Worm (Caenorhabditis elegans) whole organism, young adult: ENCODE results near the gene hpl-1.

Experiments
- B0019.2 ChIP-seq: fragments of 200-800 bp; sonication (Bioruptor generic); conservative IDR thresholded peaks from 2 replicates; pipeline ENCODE4 v1.3.6; 2022; ENCODE audit warnings: missing genetic modification reagents, missing genetic modification characterization, missing compliant biosample characterization
- B0336.3 ChIP-seq: fragments of 200-800 bp; sonication (Bioruptor generic); IDR thresholded peaks from 2 replicates; pipeline ENCODE4 v1.3.6; 2022; ENCODE audit warnings: missing genetic modification characterization, missing compliant biosample characterization
- F10E7.11 ChIP-seq: sonication (generic microtip); optimal IDR thresholded peaks from 2 replicates; lab custom pipeline; 2017; ENCODE audit warnings: mild to moderate bottlenecking, missing genetic modification characterization, moderate library complexity, missing compliant biosample characterization
- F23B12.7 ChIP-seq: sonication (generic microtip); optimal IDR thresholded peaks from 2 replicates; lab custom pipeline; 2017; ENCODE audit warnings: missing genetic modification characterization, mild to moderate bottlenecking, missing compliant biosample characterization, antibody characterized with exemption, moderate library complexity; ENCODE audit not compliant: insufficient read depth
- F57A8.1 ChIP-seq: fragments of 200-800 bp; sonication (Bioruptor generic); optimal IDR thresholded peaks from 2 replicates; lab custom pipeline; 2018; ENCODE audit warnings: mild to moderate bottlenecking, missing genetic modification characterization, moderate library complexity, missing compliant biosample characterization
- K11D2.4 ChIP-seq: fragments of 200-800 bp; sonication (Bioruptor generic); IDR thresholded peaks from 2 replicates; pipeline ENCODE4 v1.3.6; 2022; ENCODE audit warnings: missing genetic modification reagents, missing genetic modification characterization, missing compliant biosample characterization
- T07F8.4 ChIP-seq: sonication (generic microtip); optimal IDR thresholded peaks from 2 replicates; lab custom pipeline; 2016; ENCODE audit warnings: mild to moderate bottlenecking, missing genetic modification characterization, moderate library complexity, missing compliant biosample characterization
- T26A5.8 ChIP-seq: sonication (generic microtip); optimal IDR thresholded peaks from 2 replicates; lab custom pipeline; 2016; ENCODE audit warnings: missing genetic modification characterization, missing compliant biosample characterization
- Y79H2A.3 ChIP-seq: fragments of 200-800 bp; sonication (Bioruptor generic); conservative IDR thresholded peaks from 2 replicates; pipeline ENCODE4 v1.3.6; 2022; ENCODE audit warnings: missing genetic modification reagents, missing genetic modification characterization, missing compliant biosample characterization
- Y95B8A.8 ChIP-seq: fragments of 200-800 bp; sonication (Bioruptor generic); IDR thresholded peaks from 2 replicates; pipeline ENCODE4 v1.3.6; 2022; ENCODE audit warnings: missing genetic modification reagents, missing genetic modification characterization, missing compliant biosample characterization
- ZK185.1 ChIP-seq: sonication (generic microtip); optimal IDR thresholded peaks from 2 replicates; lab custom pipeline; 2016; ENCODE audit warnings: mild to moderate bottlenecking, missing genetic modification characterization, missing compliant biosample characterization; ENCODE audit not compliant: poor library complexity, severe bottlenecking
- aptf-2 ChIP-seq: fragments of 200-800 bp; sonication (Bioruptor generic); conservative IDR thresholded peaks from 2 replicates; pipeline ENCODE4 v1.3.6; 2022; ENCODE audit warnings: missing genetic modification reagents, missing genetic modification characterization, missing compliant biosample characterization
- atf-7 ChIP-seq: sonication (generic microtip); optimal IDR thresholded peaks from 2 replicates; lab custom pipeline; 2017; ENCODE audit warnings: mild to moderate bottlenecking, missing genetic modification characterization, missing compliant biosample characterization
- attf-6 ChIP-seq: fragments of 200-800 bp; sonication (Bioruptor generic); IDR thresholded peaks from 2 replicates; pipeline ENCODE4 v1.3.6; 2022; ENCODE audit warnings: missing genetic modification reagents, missing genetic modification characterization, missing compliant biosample characterization
- bed-1 ChIP-seq: fragments of 200-800 bp; sonication (Bioruptor generic); IDR thresholded peaks from 2 replicates; pipeline ENCODE4 v1.3.6; 2022; ENCODE audit warnings: missing genetic modification reagents, missing genetic modification characterization, missing compliant biosample characterization
- bed-2 ChIP-seq: fragments of 200-800 bp; sonication (Bioruptor generic); IDR thresholded peaks from 2 replicates; pipeline ENCODE4 v1.3.6; 2022; ENCODE audit warnings: missing genetic modification reagents, missing genetic modification characterization, missing compliant biosample characterization
- cebp-1 ChIP-seq, 2 experiments: fragments of 200-800 bp in 1 of 2; sonication (Bioruptor generic) in 1 of 2; sonication (generic microtip) in 1 of 2; IDR thresholded peaks in 1 of 2; optimal IDR thresholded peaks in 1 of 2; 2 replicates each; pipeline versions ENCODE4 v1.3.6 to Lab custom; 2017 to 2022; ENCODE audit warnings: missing compliant biosample characterization in 2 of 2, missing genetic modification characterization in 2 of 2, mild to moderate bottlenecking in 1 of 2, missing genetic modification reagents in 1 of 2, moderate library complexity in 1 of 2
- die-1 ChIP-seq: sonication (generic microtip); optimal IDR thresholded peaks from 2 replicates; lab custom pipeline; 2016; ENCODE audit warnings: missing genotype, mild to moderate bottlenecking, missing genetic modification characterization, missing compliant biosample characterization
- dox-1 ChIP-seq: fragments of 200-800 bp; sonication (Bioruptor generic); IDR thresholded peaks from 2 replicates; pipeline ENCODE4 v1.3.6; 2022; ENCODE audit warnings: missing genetic modification reagents, missing genetic modification characterization, missing compliant biosample characterization
- egrh-3 ChIP-seq: fragments of 200-800 bp; sonication (Bioruptor generic); IDR thresholded peaks from 2 replicates; pipeline ENCODE4 v1.3.6; 2022; ENCODE audit warnings: missing genetic modification reagents, missing genetic modification characterization, missing compliant biosample characterization
- ekl-4 ChIP-seq: fragments of 200-800 bp; sonication (Bioruptor generic); IDR thresholded peaks from 2 replicates; pipeline ENCODE4 v1.3.6; 2022; ENCODE audit warnings: missing genetic modification reagents, missing genetic modification characterization, missing compliant biosample characterization
- fkh-3 ChIP-seq: sonication (generic microtip); optimal IDR thresholded peaks from 2 replicates; lab custom pipeline; 2016; ENCODE audit warnings: mild to moderate bottlenecking, missing genetic modification characterization, missing compliant biosample characterization
- hsf-1 ChIP-seq: fragments of 200-800 bp; sonication (Bioruptor generic); IDR thresholded peaks from 2 replicates; pipeline ENCODE4 v1.3.6; 2022; ENCODE audit warnings: missing genetic modification reagents, missing genetic modification characterization, missing compliant biosample characterization
- let-526 ChIP-seq: fragments of 200-800 bp; sonication (Bioruptor generic); IDR thresholded peaks from 2 replicates; pipeline ENCODE4 v1.3.6; 2022; ENCODE audit warnings: missing genetic modification reagents, missing genetic modification characterization, missing compliant biosample characterization
- let-607 ChIP-seq, 2 experiments: fragments of 200-800 bp in 1 of 2; sonication (Bioruptor generic) in 1 of 2; sonication (generic microtip) in 1 of 2; optimal IDR thresholded peaks; 2 replicates each; lab custom pipeline; 2016 to 2018; ENCODE audit warnings: mild to moderate bottlenecking in 2 of 2, missing compliant biosample characterization in 2 of 2, missing genetic modification characterization in 2 of 2, moderate library complexity in 2 of 2, missing genotype in 1 of 2
- lin-35 ChIP-seq, 3 experiments: fragments of 150-350 bp in 2 of 3; sonication (generic microtip) in 1 of 3; optimal IDR thresholded peaks; 2 replicates each; lab custom pipeline; 2014 to 2018; ENCODE audit warnings: missing biosample characterization in 3 of 3, missing genetic modification characterization in 3 of 3, missing genetic modification reagents in 3 of 3
- lin-40 ChIP-seq: sonication (generic microtip); optimal IDR thresholded peaks from 2 replicates; lab custom pipeline; 2016; ENCODE audit warnings: missing genetic modification characterization, mild to moderate bottlenecking, missing compliant biosample characterization, missing genotype, missing genetic modification reagents
- madf-10 ChIP-seq: sonication (generic microtip); optimal IDR thresholded peaks from 2 replicates; lab custom pipeline; 2016; ENCODE audit warnings: mild to moderate bottlenecking, missing genetic modification characterization, missing compliant biosample characterization
- madf-6 ChIP-seq: fragments of 200-800 bp; sonication (Bioruptor generic); IDR thresholded peaks from 2 replicates; pipeline ENCODE4 v1.3.6; 2022; ENCODE audit warnings: missing genetic modification reagents, missing genetic modification characterization, missing compliant biosample characterization
- mxl-1 ChIP-seq: sonication (generic microtip); optimal IDR thresholded peaks from 2 replicates; lab custom pipeline; 2016; ENCODE audit warnings: missing genetic modification characterization, missing compliant biosample characterization
- nfya-1 ChIP-seq: sonication (generic microtip); optimal IDR thresholded peaks from 2 replicates; lab custom pipeline; 2017; ENCODE audit warnings: antibody characterized with exemption, missing compliant biosample characterization, missing genetic modification characterization, borderline replicate concordance; ENCODE audit not compliant: insufficient read depth
- nhr-120 ChIP-seq: fragments of 200-800 bp; sonication (Bioruptor generic); IDR thresholded peaks from 2 replicates; pipeline ENCODE4 v1.3.6; 2022; ENCODE audit warnings: missing genetic modification characterization, missing compliant biosample characterization
- nhr-80 ChIP-seq: sonication (generic microtip); optimal IDR thresholded peaks from 2 replicates; lab custom pipeline; 2016; ENCODE audit warnings: missing genetic modification characterization, missing compliant biosample characterization
- nhr-90 ChIP-seq: sonication (generic microtip); optimal IDR thresholded peaks from 2 replicates; lab custom pipeline; 2016; ENCODE audit warnings: missing genotype, mild to moderate bottlenecking, missing genetic modification characterization, missing compliant biosample characterization
- pha-4 ChIP-seq: fragments of 150-350 bp; sonication (generic microtip); optimal IDR thresholded peaks from 2 replicates; lab custom pipeline; 2014; ENCODE audit warnings: missing biosample characterization, missing genetic modification reagents, missing genetic modification characterization
- rcor-1 ChIP-seq: fragments of 200-800 bp; sonication (Bioruptor generic); IDR thresholded peaks from 2 replicates; pipeline ENCODE4 v1.3.6; 2022; ENCODE audit warnings: missing genetic modification reagents, missing genetic modification characterization, missing compliant biosample characterization
- repo-1 ChIP-seq: sonication (generic microtip); optimal IDR thresholded peaks from 2 replicates; lab custom pipeline; 2017; ENCODE audit warnings: mild to moderate bottlenecking, missing genetic modification characterization, missing compliant biosample characterization
- snpc-3.4 ChIP-seq: sonication (generic microtip); optimal IDR thresholded peaks from 2 replicates; lab custom pipeline; 2017; ENCODE audit warnings: missing genetic modification characterization, mild to moderate bottlenecking, missing compliant biosample characterization, antibody characterized with exemption, moderate library complexity, missing genotype, missing genetic modification reagents
- somi-1 ChIP-seq: fragments of 200-800 bp; sonication (Bioruptor generic); optimal IDR thresholded peaks from 2 replicates; lab custom pipeline; 2018; ENCODE audit warnings: mild to moderate bottlenecking, missing genetic modification characterization, missing compliant biosample characterization
- tbp1 ChIP-seq: fragments of 200-800 bp; sonication (Bioruptor generic); optimal IDR thresholded peaks from 2 replicates; lab custom pipeline; 2018; ENCODE audit warnings: mild to moderate bottlenecking, missing genetic modification characterization, missing compliant biosample characterization
- tlf-1 ChIP-seq: fragments of 200-800 bp; sonication (Bioruptor generic); optimal IDR thresholded peaks from 2 replicates; lab custom pipeline; 2018; ENCODE audit warnings: mild to moderate bottlenecking, missing genetic modification characterization, missing compliant biosample characterization
- unc-130 ChIP-seq: sonication (generic microtip); optimal IDR thresholded peaks from 2 replicates; lab custom pipeline; 2016; ENCODE audit warnings: missing genetic modification reagents, missing genetic modification characterization, missing compliant biosample characterization
- zim-3 ChIP-seq: sonication (generic microtip); optimal IDR thresholded peaks from 2 replicates; lab custom pipeline; 2017; ENCODE audit warnings: mild to moderate bottlenecking, missing genetic modification characterization, moderate library complexity, missing compliant biosample characterization
- ztf-18 ChIP-seq: sonication (generic microtip); optimal IDR thresholded peaks from 2 replicates; lab custom pipeline; 2016; ENCODE audit warnings: missing genotype, mild to moderate bottlenecking, missing genetic modification characterization, missing compliant biosample characterization
- ztf-3 ChIP-seq: fragments of 200-800 bp; sonication (Bioruptor generic); optimal IDR thresholded peaks from 2 replicates; lab custom pipeline; 2018; ENCODE audit warnings: mild to moderate bottlenecking, missing genetic modification characterization, missing compliant biosample characterization

Gene hpl-1

DNA sequence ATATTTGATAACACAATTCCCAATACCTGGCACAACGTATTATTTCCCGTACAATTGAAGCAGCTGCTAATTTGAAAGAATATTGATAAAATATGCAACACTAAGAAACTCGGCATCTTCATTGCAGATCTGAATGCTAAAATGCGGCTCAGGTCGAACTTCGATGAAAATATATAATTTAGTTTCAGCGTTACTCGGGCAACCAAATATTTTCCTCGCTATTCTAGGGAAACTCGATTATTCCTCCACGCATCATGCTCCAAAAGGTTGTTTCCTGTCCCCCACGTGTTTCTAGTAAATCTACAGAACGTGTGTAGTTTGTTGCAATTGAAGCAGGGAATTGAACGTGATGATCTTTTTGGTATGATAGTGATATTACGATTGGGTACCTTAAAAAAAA, 3.9 kb downstream of the hpl-1 start (continued):
- TF ChIP-seq egrh-3 (GFP tag; lab: Robert Waterston, UW) (no peak), cebp-1 (GFP tag; IDR thresholded peaks at IDR 0.05; lab: Robert Waterston, UW) (no peak), cebp-1 (tag; optimal IDR thresholded peaks at IDR 0.05; lab: Kevin White, UChicago) (no peak), Y95B8A.8 (GFP tag; lab: Robert Waterston, UW) (no peak), repo-1 (tag; lab: Kevin White, UChicago) (no peak)

DNA sequence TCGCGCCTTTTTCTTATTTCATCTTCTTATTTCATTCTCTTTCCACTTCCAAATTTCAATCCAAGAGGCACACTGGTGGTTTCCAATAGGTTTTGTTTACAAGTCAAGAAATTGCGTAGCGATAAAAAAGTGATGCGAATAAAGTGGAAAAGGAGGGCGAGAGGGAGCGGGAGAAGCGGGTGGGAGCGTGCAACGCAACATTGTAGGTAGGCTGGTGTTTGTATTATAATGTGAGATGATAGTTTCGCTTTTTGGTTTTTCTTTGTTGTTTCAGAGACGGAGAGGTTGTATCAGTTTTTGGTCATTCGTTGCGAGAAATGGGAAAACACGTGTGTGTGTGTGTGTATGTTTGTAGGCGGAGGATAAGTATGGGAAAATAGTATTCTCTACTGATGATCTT, 5.0 kb downstream of the hpl-1 start:
- no peak for TF ChIP-seq bed-1
- no peak for TF ChIP-seq ztf-3
- TF ChIP-seq pha-4 (tag; lab: Kevin White, UChicago): peak; percentile 90
- no peak for TF ChIP-seq let-607 (tag; optimal IDR thresholded peaks at IDR 0.05; lab: Kevin White, UChicago)
- TF ChIP-seq mxl-1 (tag; lab: Kevin White, UChicago): no peak
- TF ChIP-seq zim-3 (tag; lab: Kevin White, UChicago): no peak
- TF ChIP-seq F57A8.1 (GFP tag; lab: Kevin White, UChicago): no peak
- TF ChIP-seq lin-35 (GFP tag; optimal IDR thresholded peaks at IDR 0.05; lab: Kevin White, UChicago): no peak
- TF ChIP-seq attf-6 (GFP tag; lab: Robert Waterston, UW): no peak
- TF ChIP-seq unc-130 (GFP tag; lab: Kevin White, UChicago): no peak
- peak; percentile 38; the same call in 1 of the 2 replicates for TF ChIP-seq dox-1
- no peak for TF ChIP-seq hsf-1 (GFP tag; lab: Robert Waterston, UW)
- no peak for TF ChIP-seq tlf-1 (GFP tag; lab: Kevin White, UChicago)
- peak; percentile 31 for TF ChIP-seq lin-40 (tag; lab: Kevin White, UChicago)
- peak; percentile 89 for TF ChIP-seq nhr-80 (tag; lab: Kevin White, UChicago)
- peak; percentile 16 for TF ChIP-seq repo-1 (tag; lab: Kevin White, UChicago)
- TF ChIP-seq B0336.3: peak; percentile 60; the same call in 1 of the 2 replicates
- no peak for TF ChIP-seq die-1 (tag; lab: Kevin White, UChicago)
- TF ChIP-seq cebp-1 (GFP tag; IDR thresholded peaks at IDR 0.05; lab: Robert Waterston, UW): 0 out of 2 replicates have a peak, but pooled peaks have one; percentile 21
- peak; percentile 45 for TF ChIP-seq cebp-1 (tag; optimal IDR thresholded peaks at IDR 0.05; lab: Kevin White, UChicago)
- TF ChIP-seq nhr-90 (tag; lab: Kevin White, UChicago): no peak
- TF ChIP-seq let-526 (GFP tag; lab: Robert Waterston, UW): 0 out of 2 replicates have a peak, but pooled peaks have one; percentile 18
- TF ChIP-seq madf-10: no peak
- TF ChIP-seq B0019.2 (GFP tag; lab: Robert Waterston, UW): no peak
- no peak for TF ChIP-seq nhr-120 (GFP tag; lab: Robert Waterston, UW)
- TF ChIP-seq ZK185.1 (tag; lab: Kevin White, UChicago): peak; percentile 30
- no peak for TF ChIP-seq somi-1 (GFP tag; lab: Kevin White, UChicago)
- TF ChIP-seq K11D2.4 (GFP tag; lab: Robert Waterston, UW): no peak
- TF ChIP-seq T07F8.4: no peak
- TF ChIP-seq aptf-2: no peak
- TF ChIP-seq ztf-18 (tag; lab: Kevin White, UChicago): no peak
- TF ChIP-seq snpc-3.4 (tag; lab: Kevin White, UChicago): peak; percentile 12
- no peak for TF ChIP-seq T26A5.8
- no peak for TF ChIP-seq F23B12.7 (tag; lab: Kevin White, UChicago)
- no peak for TF ChIP-seq rcor-1 (GFP tag; lab: Robert Waterston, UW)
- no peak for TF ChIP-seq Y79H2A.3
- TF ChIP-seq F10E7.11 (tag; lab: Kevin White, UChicago): no peak
- TF ChIP-seq tbp1 (GFP tag; lab: Kevin White, UChicago): peak; percentile 12
- no peak for TF ChIP-seq bed-2 (GFP tag; lab: Robert Waterston, UW)
- TF ChIP-seq nfya-1 (tag; lab: Kevin White, UChicago): no peak
- TF ChIP-seq egrh-3 (GFP tag; lab: Robert Waterston, UW): no peak
- TF ChIP-seq fkh-3 (tag; lab: Kevin White, UChicago): no peak
- TF ChIP-seq atf-7: peak; percentile 38
- no peak for TF ChIP-seq madf-6
- no peak for TF ChIP-seq ekl-4 (GFP tag; lab: Robert Waterston, UW)
- TF ChIP-seq, all 124 proteins: peak for 12
